Fruit fly (Drosophila melanogaster) whole organism, embryonic: Measurements from ENCODE around the gene CG6414.

Source experiments
- Antp ChIP-seq: fragments of 200-800 bp; sonication (Bioruptor generic); optimal IDR thresholded peaks from 3 replicates; lab custom pipeline; 2016; ENCODE audit warnings: missing biosample characterization, missing genetic modification characterization
- Bgb ChIP-seq: fragments of 200-800 bp; sonication (Bioruptor generic); IDR thresholded peaks from 2 replicates; pipeline ENCODE4 v1.3.6; 2022; ENCODE audit warnings: missing biosample characterization, missing genetic modification characterization; ENCODE audit not compliant: partially characterized antibody
- CG10267 ChIP-seq: fragments of 200-800 bp; sonication (Bioruptor generic); optimal IDR thresholded peaks from 2 replicates; lab custom pipeline; 2018; ENCODE audit warnings: missing biosample characterization, mild to moderate bottlenecking, missing genetic modification characterization, moderate library complexity
- CG10979 ChIP-seq: fragments of 200-800 bp; sonication (Bioruptor generic); optimal IDR thresholded peaks from 2 replicates; lab custom pipeline; 2018; ENCODE audit warnings: missing biosample characterization, mild to moderate bottlenecking, missing genetic modification characterization, moderate library complexity
- CG13894 ChIP-seq: fragments of 200-800 bp; sonication (Bioruptor generic); optimal IDR thresholded peaks from 3 replicates; lab custom pipeline; 2018; ENCODE audit warnings: missing biosample characterization, mild to moderate bottlenecking, missing genetic modification characterization, moderate library complexity
- CG14710 ChIP-seq: fragments of 200-800 bp; sonication (Bioruptor generic); optimal IDR thresholded peaks from 3 replicates; lab custom pipeline; 2019; ENCODE audit warnings: missing biosample characterization, mild to moderate bottlenecking, missing genetic modification characterization, moderate library complexity
- CG15011 ChIP-seq: fragments of 200-800 bp; sonication (Bioruptor generic); optimal IDR thresholded peaks from 3 replicates; lab custom pipeline; 2018; ENCODE audit warnings: missing biosample characterization, mild to moderate bottlenecking, missing genetic modification characterization
- CG15514 ChIP-seq: fragments of 200-800 bp; sonication (Bioruptor generic); optimal IDR thresholded peaks from 3 replicates; lab custom pipeline; 2017; ENCODE audit warnings: missing biosample characterization, missing genetic modification characterization, mild to moderate bottlenecking, moderate library complexity, missing genetic modification reagents
- CG17186 ChIP-seq: fragments of 200-800 bp; sonication (Bioruptor generic); optimal IDR thresholded peaks from 3 replicates; lab custom pipeline; 2017; ENCODE audit warnings: missing biosample characterization, missing genetic modification reagents, missing genetic modification characterization
- CG17328 ChIP-seq: fragments of 200-800 bp; sonication (Bioruptor generic); IDR thresholded peaks from 2 replicates; pipeline ENCODE4 v1.3.6; 2022; ENCODE audit warnings: missing biosample characterization, missing genetic modification characterization
- CG17359 ChIP-seq: fragments of 200-800 bp; sonication (Bioruptor generic); optimal IDR thresholded peaks from 3 replicates; lab custom pipeline; 2018; ENCODE audit warnings: missing biosample characterization, mild to moderate bottlenecking, missing genetic modification characterization, moderate library complexity
- CG17612 ChIP-seq: fragments of 200-800 bp; sonication (Bioruptor generic); IDR thresholded peaks from 2 replicates; pipeline ENCODE4 v1.3.6; 2022; ENCODE audit warnings: missing biosample characterization, missing genetic modification characterization
- CG17912 ChIP-seq: fragments of 200-800 bp; sonication (Bioruptor generic); optimal IDR thresholded peaks from 2 replicates; lab custom pipeline; 2018; ENCODE audit warnings: missing biosample characterization, mild to moderate bottlenecking, missing genetic modification characterization
- CG2712 ChIP-seq: fragments of 200-800 bp; optimal IDR thresholded peaks from 3 replicates; lab custom pipeline; 2019; ENCODE audit warnings: missing biosample characterization, mild to moderate bottlenecking, missing genetic modification characterization, moderate library complexity
- CG34224 ChIP-seq: fragments of 200-800 bp; sonication (Bioruptor generic); IDR thresholded peaks from 3 replicates; pipeline ENCODE4 v1.3.6; 2022; ENCODE audit warnings: missing biosample characterization, missing genetic modification characterization; ENCODE audit not compliant: partially characterized antibody
- CG6272 ChIP-seq: fragments of 200-800 bp; sonication (Bioruptor generic); IDR thresholded peaks from 2 replicates; pipeline ENCODE4 v1.3.6; 2022; ENCODE audit warnings: missing biosample characterization, missing genetic modification characterization
- CG6791 ChIP-seq: fragments of 200-800 bp; sonication (Bioruptor generic); IDR thresholded peaks from 3 replicates; pipeline ENCODE4 v1.3.6; 2022; ENCODE audit warnings: missing biosample characterization, missing genetic modification characterization; ENCODE audit not compliant: partially characterized antibody
- CG7372 ChIP-seq: fragments of 200-800 bp; sonication (Bioruptor generic); IDR thresholded peaks from 2 replicates; pipeline ENCODE4 v1.3.6; 2022; ENCODE audit warnings: missing biosample characterization, missing genetic modification characterization
- CG7786 ChIP-seq: fragments of 200-800 bp; sonication (Bioruptor generic); optimal IDR thresholded peaks from 2 replicates; lab custom pipeline; 2016; ENCODE audit warnings: missing biosample characterization, missing genetic modification characterization
- CG8281 ChIP-seq: fragments of 200-800 bp; sonication (Bioruptor generic); optimal IDR thresholded peaks from 2 replicates; lab custom pipeline; 2018; ENCODE audit warnings: missing biosample characterization, mild to moderate bottlenecking, missing genetic modification characterization, moderate library complexity
- CkIIα-i1 ChIP-seq: fragments of 200-800 bp; sonication (Bioruptor generic); IDR thresholded peaks from 2 replicates; pipeline ENCODE4 v1.3.6; 2022; ENCODE audit warnings: missing biosample characterization, missing genetic modification characterization
- CrebB ChIP-seq: fragments of 200-800 bp; sonication (Bioruptor generic); optimal IDR thresholded peaks from 3 replicates; lab custom pipeline; 2018; ENCODE audit warnings: missing biosample characterization, mild to moderate bottlenecking, missing genetic modification characterization
- Dll ChIP-seq: fragments of 200-800 bp; sonication (Bioruptor generic); IDR thresholded peaks from 4 replicates; pipeline ENCODE4 v1.3.6; 2022; ENCODE audit warnings: missing biosample characterization, missing genetic modification characterization; ENCODE audit not compliant: partially characterized antibody
- Dref ChIP-seq: fragments of 200-800 bp; sonication (Bioruptor generic); IDR thresholded peaks from 2 replicates; pipeline ENCODE4 v1.3.6; 2022; ENCODE audit warnings: missing biosample characterization, missing genetic modification characterization
- E2f2 ChIP-seq: fragments of 200-800 bp; sonication (Bioruptor generic); IDR thresholded peaks from 2 replicates; pipeline ENCODE4 v1.3.6; 2022; ENCODE audit warnings: missing biosample characterization, missing genetic modification characterization
- HLH4C ChIP-seq: fragments of 200-800 bp; sonication (Bioruptor generic); IDR thresholded peaks from 3 replicates; pipeline ENCODE4 v1.3.6; 2022; ENCODE audit warnings: missing biosample characterization, missing genetic modification characterization; ENCODE audit not compliant: partially characterized antibody
- Mrtf ChIP-seq: fragments of 200-800 bp; sonication (Bioruptor generic); IDR thresholded peaks from 3 replicates; pipeline ENCODE4 v1.3.6; 2022; ENCODE audit warnings: missing biosample characterization, missing genetic modification characterization
- NK7.1 ChIP-seq: fragments of 200-800 bp; sonication (Bioruptor generic); optimal IDR thresholded peaks from 3 replicates; lab custom pipeline; 2016; ENCODE audit warnings: missing biosample characterization, missing genetic modification characterization
- Opbp ChIP-seq: fragments of 200-800 bp; sonication (Bioruptor generic); IDR thresholded peaks from 3 replicates; pipeline ENCODE4 v1.3.6; 2022; ENCODE audit warnings: missing biosample characterization, missing genetic modification characterization; ENCODE audit not compliant: partially characterized antibody
- Poxn ChIP-seq: fragments of 200-800 bp; sonication (Bioruptor generic); IDR thresholded peaks from 2 replicates; pipeline ENCODE4 v1.3.6; 2022; ENCODE audit warnings: missing biosample characterization, missing genetic modification characterization
- Ptx1 ChIP-seq: fragments of 200-800 bp; sonication (Bioruptor generic); IDR thresholded peaks from 2 replicates; pipeline ENCODE4 v1.3.6; 2022; ENCODE audit warnings: missing biosample characterization, missing genetic modification characterization
- Sin3A ChIP-seq: fragments of >200 bp; optimal IDR thresholded peaks from 2 replicates; lab custom pipeline; 2018
- Sox102F ChIP-seq: fragments of 200-800 bp; sonication (Bioruptor generic); optimal IDR thresholded peaks from 2 replicates; lab custom pipeline; 2018; ENCODE audit warnings: missing biosample characterization, mild to moderate bottlenecking, missing genetic modification characterization, moderate library complexity
- Sry-δ ChIP-seq: fragments of 200-800 bp; sonication (Bioruptor generic); optimal IDR thresholded peaks from 2 replicates; lab custom pipeline; 2016; ENCODE audit warnings: missing biosample characterization, missing genetic modification characterization
- ato ChIP-seq: fragments of 200-800 bp; sonication (Bioruptor generic); IDR thresholded peaks from 2 replicates; pipeline ENCODE4 v1.3.6; 2022; ENCODE audit warnings: missing biosample characterization, missing genetic modification characterization; ENCODE audit not compliant: partially characterized antibody
- bbx ChIP-seq: fragments of 200-800 bp; sonication (Bioruptor generic); IDR thresholded peaks from 2 replicates; pipeline ENCODE4 v1.3.6; 2022; ENCODE audit warnings: missing biosample characterization, missing genetic modification characterization; ENCODE audit not compliant: partially characterized antibody
- bowl ChIP-seq: fragments of 200-800 bp; sonication (Bioruptor generic); IDR thresholded peaks from 2 replicates; pipeline ENCODE4 v1.3.6; 2022; ENCODE audit warnings: missing biosample characterization, missing genetic modification characterization
- cas ChIP-seq: fragments of 200-800 bp; sonication (Bioruptor generic); IDR thresholded peaks from 2 replicates; pipeline ENCODE4 v1.3.6; 2022; ENCODE audit warnings: missing biosample characterization, missing genetic modification characterization
- chinmo ChIP-seq: fragments of 200-800 bp; sonication (Bioruptor generic); IDR thresholded peaks from 4 replicates; pipeline ENCODE4 v1.3.6; 2022; ENCODE audit warnings: missing biosample characterization, missing genetic modification characterization; ENCODE audit not compliant: partially characterized antibody
- disco-r ChIP-seq: fragments of 200-800 bp; sonication (Bioruptor generic); optimal IDR thresholded peaks from 2 replicates; lab custom pipeline; 2016; ENCODE audit warnings: missing biosample characterization, missing genetic modification characterization
- ham ChIP-seq: fragments of 200-800 bp; sonication (Bioruptor generic); IDR thresholded peaks from 2 replicates; pipeline ENCODE4 v1.3.6; 2022; ENCODE audit warnings: missing biosample characterization, missing genetic modification characterization
- hbn ChIP-seq: fragments of 200-800 bp; sonication (Bioruptor generic); IDR thresholded peaks from 2 replicates; pipeline ENCODE4 v1.3.6; 2022; ENCODE audit warnings: missing biosample characterization, missing genetic modification characterization; ENCODE audit not compliant: partially characterized antibody
- insv ChIP-seq, 2 experiments: fragments of 200-800 bp; sonication (Bioruptor generic); optimal IDR thresholded peaks; 3 replicates each; lab custom pipeline; 2016 to 2018; ENCODE audit warnings: missing biosample characterization in 2 of 2, missing genetic modification characterization in 2 of 2
- maf-S ChIP-seq: fragments of 200-800 bp; sonication (Bioruptor generic); optimal IDR thresholded peaks from 2 replicates; lab custom pipeline; 2016; ENCODE audit warnings: missing biosample characterization, missing genetic modification characterization
- nau ChIP-seq: fragments of 200-800 bp; sonication (Bioruptor generic); optimal IDR thresholded peaks from 3 replicates; lab custom pipeline; 2017; ENCODE audit warnings: missing biosample characterization, mild to moderate bottlenecking, missing genetic modification characterization, missing genetic modification reagents
- pita ChIP-seq: fragments of 200-800 bp; sonication (Bioruptor generic); optimal IDR thresholded peaks from 2 replicates; lab custom pipeline; 2017; ENCODE audit warnings: missing biosample characterization, mild to moderate bottlenecking, missing genetic modification characterization
- pzg ChIP-seq: fragments of 200-800 bp; sonication (Bioruptor generic); optimal IDR thresholded peaks from 3 replicates; lab custom pipeline; 2018; ENCODE audit warnings: missing biosample characterization, mild to moderate bottlenecking, missing genetic modification characterization, moderate library complexity
- row ChIP-seq: fragments of 200-800 bp; sonication (Bioruptor generic); IDR thresholded peaks from 3 replicates; pipeline ENCODE4 v1.3.6; 2022; ENCODE audit warnings: missing biosample characterization, missing genetic modification characterization
- sd ChIP-seq: fragments of 200-800 bp; sonication (Bioruptor generic); optimal IDR thresholded peaks from 3 replicates; lab custom pipeline; 2018; ENCODE audit warnings: missing biosample characterization, mild to moderate bottlenecking, missing genetic modification characterization, moderate library complexity
- vnd ChIP-seq: fragments of 200-800 bp; sonication (Bioruptor generic); IDR thresholded peaks from 3 replicates; pipeline ENCODE4 v1.3.6; 2022; ENCODE audit warnings: missing biosample characterization, missing genetic modification characterization; ENCODE audit not compliant: partially characterized antibody

The CG6414 gene

DNA sequence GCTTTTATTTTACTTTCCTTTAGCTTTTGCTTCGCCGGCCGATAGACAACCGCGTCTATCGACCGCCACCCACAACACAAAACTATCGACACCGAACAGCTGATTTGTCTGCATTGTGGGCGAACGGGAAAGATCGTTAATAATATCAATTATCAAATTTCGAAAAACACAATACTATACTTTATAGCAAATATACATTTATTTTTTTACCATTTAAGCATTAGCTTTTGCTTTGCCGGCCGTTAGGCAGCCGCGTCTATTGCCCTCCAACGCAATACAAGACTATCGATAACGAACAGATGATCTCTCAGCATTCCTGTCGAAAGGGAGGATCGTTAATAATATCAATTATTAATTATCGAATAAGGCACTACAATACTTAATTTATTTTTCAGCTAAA lies 35.0 kb downstream of the CG6414 start, which contains the start of the genes CG2938 and Glos:
Gene CG2938 (minus strand): TSS at position 296 of the 400 bp plus-strand sequence.
Gene Glos (plus strand): TSS at position 344 of the 400 bp plus-strand sequence.
- TF ChIP-seq CG17359 (tag; lab: Kevin White, UChicago) (no peak), disco-r (GFP tag; lab: Kevin White, UChicago) (no peak), CG10267 (tag; lab: Kevin White, UChicago) (peak; percentile 28), CG10979 (tag; lab: Kevin White, UChicago) (no peak), CG15011 (GFP tag; lab: Kevin White, UChicago) (no peak), cas (GFP tag; lab: Robert Waterston, UW) (no peak), insv (GFP tag; optimal IDR thresholded peaks at IDR 0.05; lab: Kevin White, UChicago) (no peak), Sry-δ (GFP tag; lab: Kevin White, UChicago) (peak; percentile 50), NK7.1 (GFP tag; lab: Kevin White, UChicago) (no peak), Dref (GFP tag; lab: Robert Waterston, UW) (peak; percentile 64), chinmo (GFP tag; lab: Robert Waterston, UW) (0 out of 4 replicates have a peak, but pooled peaks have one; percentile 61), Mrtf (no peak), E2f2 (GFP tag; lab: Robert Waterston, UW) (peak; percentile 30; the same call in 1 of the 2 replicates), Dll (GFP tag; lab: Robert Waterston, UW) (peak; percentile 86), maf-S (GFP tag; lab: Kevin White, UChicago) (no peak), sd (tag; lab: Kevin White, UChicago) (peak; percentile 44), ham (GFP tag; lab: Robert Waterston, UW) (no peak), nau (GFP tag; lab: Kevin White, UChicago) (no peak), vnd (GFP tag; lab: Robert Waterston, UW) (peak; percentile 76), CG13894 (tag; lab: Kevin White, UChicago) (no peak), row (GFP tag; lab: Robert Waterston, UW) (0 out of 3 replicates have a peak, but pooled peaks have one; percentile 32), CG14710 (tag; lab: Kevin White, UChicago) (peak; percentile 36), Poxn (GFP tag; lab: Robert Waterston, UW) (no peak), CkIIα-i1 (no peak), Sin3A (lab: Kevin White, UChicago) (peak; percentile 57), CG8281 (no peak), CG15514 (GFP tag; lab: Kevin White, UChicago) (peak; percentile 4), pzg (GFP tag; lab: Kevin White, UChicago) (peak; percentile 33), HLH4C (GFP tag; lab: Robert Waterston, UW) (peak; percentile 83), CrebB (tag; lab: Kevin White, UChicago) (no peak), Sox102F (no peak), CG17186 (peak; percentile 18), bowl (no peak), CG2712 (tag; lab: Kevin White, UChicago) (peak; percentile 9), Antp (GFP tag; lab: Kevin White, UChicago) (no peak), CG6272 (GFP tag; lab: Robert Waterston, UW) (no peak), ato (0 out of 2 replicates have a peak, but pooled peaks have one; percentile 7), CG17328 (GFP tag; lab: Robert Waterston, UW) (no peak), CG17612 (no peak), Opbp (GFP tag; lab: Robert Waterston, UW) (peak; percentile 74; the same call in 2 of the 3 replicates), hbn (GFP tag; lab: Robert Waterston, UW) (peak; percentile 67), Bgb (GFP tag; lab: Robert Waterston, UW) (peak; percentile 62), Ptx1 (GFP tag; lab: Robert Waterston, UW) (no peak), CG7786 (GFP tag; lab: Kevin White, UChicago) (no peak), pita (no peak), CG34224 (peak; percentile 77), CG7372 (GFP tag; lab: Robert Waterston, UW) (no peak), CG6791 (peak; percentile 68; the same call in 2 of the 3 replicates), CG17912 (GFP tag; lab: Kevin White, UChicago) (no peak), bbx (GFP tag; lab: Robert Waterston, UW) (peak; percentile 68)
